Worm (Caenorhabditis elegans) whole organism, L3 larva: ENCODE results near the gene glr-2.

Experiments used
- nhr-28 ChIP-seq: fragments of 150-350 bp; optimal IDR thresholded peaks from 2 replicates; lab custom pipeline; 2014; ENCODE audit warnings: missing biosample characterization, missing genetic modification characterization

glr-2 gene

DNA sequence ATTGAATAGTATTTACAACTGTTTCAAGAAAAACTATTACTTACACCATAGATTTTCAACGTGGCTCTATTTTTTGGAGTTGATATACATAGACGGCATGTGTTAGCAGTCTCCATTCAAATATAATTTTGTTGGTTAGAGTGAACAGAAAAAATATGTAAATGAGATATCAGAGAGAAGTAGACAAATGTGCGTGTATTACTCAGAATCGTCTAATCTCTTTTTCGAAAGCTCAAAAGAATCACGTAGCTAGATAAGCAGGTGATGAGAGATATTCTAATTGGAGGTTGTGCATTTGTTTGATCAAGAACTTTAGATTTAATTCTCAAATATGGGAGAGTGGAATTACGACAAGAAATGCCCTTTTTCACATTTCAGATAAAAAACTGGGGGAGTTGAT, 54.2 kb downstream of the glr-2 start, which contains the start of gene ZK418.10:
Gene ZK418.10, minus strand, starts transcription at position 148 of the 400 bp plus-strand sequence.
- no peak for TF ChIP-seq nhr-28 (tag; lab: Kevin White, UChicago)
- TF ChIP-seq, all 47 proteins: peak for 0
